Fruit fly (Drosophila melanogaster): Measurements from ENCODE around the gene GstZ2.

GstZ2 gene

DNA sequence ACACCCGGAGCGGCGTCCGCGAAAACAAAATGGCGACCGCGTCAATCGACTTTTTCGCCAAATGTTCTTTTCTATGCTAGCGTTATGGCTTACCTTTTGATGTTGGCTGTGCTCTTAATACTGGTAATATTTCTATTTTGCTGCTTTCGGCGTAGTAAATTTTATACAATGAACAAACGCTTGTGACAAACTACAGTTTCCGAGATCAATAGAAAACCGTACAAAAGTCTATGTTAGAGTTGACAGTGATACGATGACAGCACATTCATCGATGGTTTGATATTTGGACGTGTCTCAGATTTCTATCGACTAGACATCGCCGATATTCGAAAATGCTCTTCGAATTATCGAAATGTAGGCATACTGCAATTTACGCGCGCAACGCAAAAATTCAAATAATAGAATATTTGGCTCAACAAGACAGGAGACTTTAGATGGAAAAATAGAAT lies 49.6 kb upstream of the GstZ2 start, which contains the start of gene rump (continued):
- peak; percentile 1 for TF ChIP-seq CG7745 (tag; optimal IDR thresholded peaks at IDR 0.05)
- TF ChIP-seq CG7963 (GFP tag; IDR thresholded peaks at IDR 0.05; ENCODE audit: partially characterized antibody): no peak
- TF ChIP-seq nom (GFP tag; optimal IDR thresholded peaks at IDR 0.05): peak; percentile 19
- TF ChIP-seq Mes4 (GFP tag; optimal IDR thresholded peaks at IDR 0.05): no peak
- TF ChIP-seq HmgZ (tag; optimal IDR thresholded peaks at IDR 0.05): peak; percentile 74
- peak; percentile 54 for TF ChIP-seq CG17829 (tag; optimal IDR thresholded peaks at IDR 0.05)
- TF ChIP-seq CG10979 (tag; optimal IDR thresholded peaks at IDR 0.05): no peak
- peak; percentile 33 for TF ChIP-seq CG7271 (tag; optimal IDR thresholded peaks at IDR 0.05)
- no peak for TF ChIP-seq CG34224 (GFP tag; IDR thresholded peaks at IDR 0.05; ENCODE audit: partially characterized antibody)
- no peak for TF ChIP-seq Fer1 (GFP tag; optimal IDR thresholded peaks at IDR 0.05)
- TF ChIP-seq shn (GFP tag; optimal IDR thresholded peaks at IDR 0.05): no peak
- TF ChIP-seq CG16863 (GFP tag; optimal IDR thresholded peaks at IDR 0.05): peak; percentile 2
- no peak for TF ChIP-seq CG12219 (GFP tag; optimal IDR thresholded peaks at IDR 0.05)
- TF ChIP-seq CG15514 (GFP tag; optimal IDR thresholded peaks at IDR 0.05): peak; percentile 58
- no peak for TF ChIP-seq CG4404 (GFP tag; IDR thresholded peaks at IDR 0.05)
- TF ChIP-seq CHES-1-like (GFP tag; optimal IDR thresholded peaks at IDR 0.05): peak; percentile 49
- TF ChIP-seq CG31441 (GFP tag; IDR thresholded peaks at IDR 0.05): no peak
- TF ChIP-seq CG12659 (GFP tag; optimal IDR thresholded peaks at IDR 0.05): peak; percentile 80
- TF ChIP-seq Jarid2 (GFP tag; optimal IDR thresholded peaks at IDR 0.05): no peak
- peak; percentile 52 for TF ChIP-seq lbe (GFP tag; optimal IDR thresholded peaks at IDR 0.05)
- TF ChIP-seq CG2712 (tag; optimal IDR thresholded peaks at IDR 0.05): peak; percentile 48
- peak; percentile 54 for TF ChIP-seq Sry-β (GFP tag; optimal IDR thresholded peaks at IDR 0.05)
- peak; percentile 2 for TF ChIP-seq CG15479 (GFP tag; optimal IDR thresholded peaks at IDR 0.05)
- peak; percentile 77 for TF ChIP-seq CG14710 (tag; optimal IDR thresholded peaks at IDR 0.05)
- peak; percentile 32 for TF ChIP-seq CG7786 (GFP tag; optimal IDR thresholded peaks at IDR 0.05)
- peak; percentile 71 for TF ChIP-seq CG17186 (GFP tag; optimal IDR thresholded peaks at IDR 0.05)
- peak; percentile 49 for TF ChIP-seq gfzf (GFP tag; optimal IDR thresholded peaks at IDR 0.05)
- TF ChIP-seq fd64A (GFP tag; optimal IDR thresholded peaks at IDR 0.05): no peak
- peak; percentile 51; the same call in 1 of the 2 replicates for TF ChIP-seq onecut (GFP tag; IDR thresholded peaks at IDR 0.05)
- TF ChIP-seq B-H2 (GFP tag; optimal IDR thresholded peaks at IDR 0.05): peak; percentile 26
- TF ChIP-seq sug (tag; optimal IDR thresholded peaks at IDR 0.05): peak; percentile 32
- peak; percentile 92 for TF ChIP-seq Med (GFP tag)
- no peak for TF ChIP-seq Dll (GFP tag; IDR thresholded peaks at IDR 0.05; ENCODE audit: partially characterized antibody)
- no peak for TF ChIP-seq Dfd (GFP tag; optimal IDR thresholded peaks at IDR 0.05)
- peak; percentile 63 for TF ChIP-seq CG9797 (GFP tag; optimal IDR thresholded peaks at IDR 0.05)
- TF ChIP-seq Taf1 (GFP tag; IDR thresholded peaks at IDR 0.05): no peak
- no peak for TF ChIP-seq CG1832 (GFP tag; optimal IDR thresholded peaks at IDR 0.05)
- TF ChIP-seq ATbp (GFP tag; optimal IDR thresholded peaks at IDR 0.05): no peak
- peak; percentile 94 for TF ChIP-seq MESR4 (GFP tag; optimal IDR thresholded peaks at IDR 0.05)
- no peak for TF ChIP-seq C15 (GFP tag; IDR thresholded peaks at IDR 0.05)
- TF ChIP-seq CG17568 (GFP tag; optimal IDR thresholded peaks at IDR 0.05): peak; percentile 3
- no peak for TF ChIP-seq ap (GFP tag; IDR thresholded peaks at IDR 0.05)
- peak; percentile 7 for TF ChIP-seq CG33213 (GFP tag; optimal IDR thresholded peaks at IDR 0.05)
- TF ChIP-seq Atf3 (GFP tag; optimal IDR thresholded peaks at IDR 0.05): no peak
- TF ChIP-seq tna (GFP tag; IDR thresholded peaks at IDR 0.05; ENCODE audit: partially characterized antibody): no peak
- peak in 1 of 2 experiments; percentile 13 for TF ChIP-seq bsh (GFP tag; optimal IDR thresholded peaks at IDR 0.05)
- peak; percentile 34 for TF ChIP-seq CG15601 (tag; optimal IDR thresholded peaks at IDR 0.05)
- no peak for TF ChIP-seq CG10431 (GFP tag; optimal IDR thresholded peaks at IDR 0.05)
- TF ChIP-seq Oaz (GFP tag; IDR thresholded peaks at IDR 0.05): no peak
